Fruit fly (Drosophila melanogaster) Kc167 (cell line): ENCODE data around the gene alpha-Est4.

Experiments
- Myc ChIP-seq: fragments of >200 bp; optimal IDR thresholded peaks from 2 replicates; lab custom pipeline; 2017; ENCODE audit warnings: missing external identifiers
- Sin3A ChIP-seq: fragments of >200 bp; optimal IDR thresholded peaks from 2 replicates; lab custom pipeline; 2018; ENCODE audit warnings: missing external identifiers
- h ChIP-seq: fragments of >200 bp; optimal IDR thresholded peaks from 3 replicates; lab custom pipeline; 2018; ENCODE audit warnings: missing external identifiers
- insv ChIP-seq: fragments of >200 bp; optimal IDR thresholded peaks from 3 replicates; lab custom pipeline; 2018; ENCODE audit warnings: missing external identifiers
- psq ChIP-seq: fragments of >200 bp; optimal IDR thresholded peaks from 2 replicates; lab custom pipeline; 2017; ENCODE audit warnings: missing external identifiers
- ttk ChIP-seq: sonication (Bioruptor generic); optimal IDR thresholded peaks from 2 replicates; lab custom pipeline; 2017; ENCODE audit warnings: missing external identifiers

alpha-Est4 gene

dm6 chr3R:7538435-7538834, at the start of gene alpha-Est4:
Gene alpha-Est4 (minus strand): TSS chr3R:7538615.
- TF ChIP-seq ttk: no peak
- no peak for TF ChIP-seq insv (lab: Kevin White, UChicago)
- TF ChIP-seq h (lab: Kevin White, UChicago): no peak
- TF ChIP-seq Sin3A (lab: Kevin White, UChicago): no peak
- no peak for TF ChIP-seq psq
- TF ChIP-seq Myc (lab: Kevin White, UChicago): no peak

- TF ChIP-seq Myc (lab: Kevin White, UChicago): no peak
- no peak for TF ChIP-seq h (lab: Kevin White, UChicago)
- no peak for TF ChIP-seq psq
- no peak for TF ChIP-seq insv (lab: Kevin White, UChicago)
- no peak for TF ChIP-seq ttk
- TF ChIP-seq Sin3A (lab: Kevin White, UChicago): no peak
Measured at dm6 chr3R:7572237-7572636, 33.8 kb upstream of the alpha-Est4 start.

- TF ChIP-seq h (lab: Kevin White, UChicago) (no peak), Myc (lab: Kevin White, UChicago) (no peak), insv (lab: Kevin White, UChicago) (no peak), ttk (no peak)
Measured at dm6 chr3R:7551708-7552107, 13.3 kb upstream of the alpha-Est4 start, which contains the start of gene CG45545. Gene CG45545 (plus strand): TSS chr3R:7552008.

- TF ChIP-seq insv (lab: Kevin White, UChicago) (no peak), h (lab: Kevin White, UChicago) (no peak), psq (no peak), Sin3A (lab: Kevin White, UChicago) (no peak), ttk (no peak), Myc (lab: Kevin White, UChicago) (no peak)
Measured at dm6 chr3R:7548808-7549744, 10.7 kb upstream of the alpha-Est4 start, which contains the start of gene alpha-Est1. Gene alpha-Est1 (minus strand): TSS chr3R:7549124.

dm6 chr3R:7541145-7541860, 2.9 kb upstream of the alpha-Est4 start, which contains the start of the genes alpha-Est3 and alpha-Est2:
Gene alpha-Est3 (minus strand): TSS chr3R:7541631.
Gene alpha-Est2 (plus strand): TSS chr3R:7541810.
- TF ChIP-seq psq: no peak
- no peak for TF ChIP-seq Myc (lab: Kevin White, UChicago)
- TF ChIP-seq Sin3A (lab: Kevin White, UChicago): no peak
- no peak for TF ChIP-seq insv (lab: Kevin White, UChicago)
- TF ChIP-seq ttk: no peak
- no peak for TF ChIP-seq h (lab: Kevin White, UChicago)

dm6 chr3R:7536281-7536680, 2.1 kb downstream of the alpha-Est4 start, which contains the start of gene alpha-Est5:
Gene alpha-Est5 (minus strand): TSS chr3R:7536390.
- no peak for TF ChIP-seq psq
- no peak for TF ChIP-seq Sin3A (lab: Kevin White, UChicago)
- TF ChIP-seq insv (lab: Kevin White, UChicago): no peak
- no peak for TF ChIP-seq Myc (lab: Kevin White, UChicago)
- no peak for TF ChIP-seq h (lab: Kevin White, UChicago)
- no peak for TF ChIP-seq ttk

dm6 chr3R:7535606-7536005, 2.8 kb downstream of the alpha-Est4 start:
- TF ChIP-seq Sin3A (lab: Kevin White, UChicago) (no peak), h (lab: Kevin White, UChicago) (no peak), Myc (lab: Kevin White, UChicago) (no peak), psq (no peak), insv (lab: Kevin White, UChicago) (no peak), ttk (no peak)

dm6 chr3R:7530184-7530821, 8.1 kb downstream of the alpha-Est4 start, which contains the start of the genes Rtnl2 and alphaTub84D:
Gene Rtnl2 (minus strand): TSS chr3R:7530241.
Gene alphaTub84D (plus strand): TSS chr3R:7530753.
- no peak for TF ChIP-seq Sin3A (lab: Kevin White, UChicago)
- TF ChIP-seq h (lab: Kevin White, UChicago): no peak
- TF ChIP-seq ttk: no peak
- no peak for TF ChIP-seq Myc (lab: Kevin White, UChicago)
- TF ChIP-seq psq: no peak
- TF ChIP-seq insv (lab: Kevin White, UChicago): no peak

dm6 chr3R:7528677-7529076, 9.7 kb downstream of the alpha-Est4 start, which contains the start of gene alpha-Est6:
Gene alpha-Est6 (minus strand): TSS chr3R:7528777.
- no peak for TF ChIP-seq insv (lab: Kevin White, UChicago)
- TF ChIP-seq Myc (lab: Kevin White, UChicago): no peak
- no peak for TF ChIP-seq psq
- TF ChIP-seq h (lab: Kevin White, UChicago): no peak

- TF ChIP-seq Myc (lab: Kevin White, UChicago): no peak
- TF ChIP-seq h (lab: Kevin White, UChicago): no peak
- no peak for TF ChIP-seq ttk
- TF ChIP-seq psq: no peak
- TF ChIP-seq Sin3A (lab: Kevin White, UChicago): no peak
- TF ChIP-seq insv (lab: Kevin White, UChicago): no peak
Measured at dm6 chr3R:7524160-7524559, 14.3 kb downstream of the alpha-Est4 start.

- TF ChIP-seq Sin3A (lab: Kevin White, UChicago): no peak
- no peak for TF ChIP-seq Myc (lab: Kevin White, UChicago)
- TF ChIP-seq psq: no peak
- no peak for TF ChIP-seq insv (lab: Kevin White, UChicago)
- TF ChIP-seq h (lab: Kevin White, UChicago): no peak
- TF ChIP-seq ttk: no peak
Measured at dm6 chr3R:7523594-7523993, 14.8 kb downstream of the alpha-Est4 start, which contains the start of gene alpha-Est7. Gene alpha-Est7 (minus strand): TSS chr3R:7523753.
